Worm (Caenorhabditis elegans) whole organism, midembryonic: ENCODE data around the gene bnc-1.

Experiments used
- flt-1 ChIP-seq: fragments of 200-800 bp; sonication (Bioruptor generic); IDR thresholded peaks from 2 replicates; pipeline ENCODE4 v1.3.6; 2022; ENCODE audit warnings: missing genetic modification characterization, missing compliant biosample characterization
- med-1 ChIP-seq: sonication (generic microtip); optimal IDR thresholded peaks from 2 replicates; lab custom pipeline; 2017; ENCODE audit warnings: missing genetic modification characterization, mild to moderate bottlenecking, missing compliant biosample characterization, antibody characterized with exemption, missing genetic modification reagents; ENCODE audit not compliant: insufficient read depth

DNA sequence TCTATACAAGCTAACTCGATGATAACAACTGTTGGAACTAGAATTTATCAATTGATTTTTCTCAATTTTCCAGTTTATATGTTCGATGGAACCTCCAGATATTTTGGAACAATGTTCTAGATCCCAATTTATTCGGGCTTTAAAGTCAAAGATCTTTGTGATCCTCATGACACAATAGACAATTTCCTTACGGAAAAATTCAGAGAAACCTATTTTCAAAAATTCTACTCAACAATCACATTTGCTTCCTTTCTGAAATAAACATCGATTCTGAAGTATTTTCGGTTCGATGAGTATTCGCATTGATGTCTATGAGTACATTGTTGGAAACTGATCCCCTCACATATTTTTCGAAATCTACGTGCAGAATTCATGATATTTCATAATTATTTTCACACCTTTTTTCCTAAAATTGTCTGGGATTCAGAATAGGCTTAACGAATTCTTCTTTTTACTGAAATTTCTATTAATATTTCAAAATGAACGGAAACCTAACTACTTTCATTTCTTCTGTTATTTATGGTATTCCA is 30.2 kb upstream of the bnc-1 start, which contains the start of gene srg-45:
- no peak for TF ChIP-seq med-1 (GFP tag; lab: Kevin White, UChicago)
- TF ChIP-seq flt-1 (GFP tag; lab: Robert Waterston, UW), result no peak
